Fruit fly (Drosophila melanogaster) whole organism, embryonic: Measurements from ENCODE around the gene CG11891.

Experiments
- Atf6 ChIP-seq: fragments of 200-800 bp; sonication (Bioruptor generic); IDR thresholded peaks from 2 replicates; pipeline ENCODE4 v1.3.6; 2022; ENCODE audit warnings: missing biosample characterization, missing genetic modification characterization
- CG10267 ChIP-seq: fragments of 200-800 bp; sonication (Bioruptor generic); optimal IDR thresholded peaks from 2 replicates; lab custom pipeline; 2018; ENCODE audit warnings: missing biosample characterization, mild to moderate bottlenecking, missing genetic modification characterization, moderate library complexity
- CG11093 ChIP-seq: fragments of 200-800 bp; sonication (Bioruptor generic); IDR thresholded peaks from 3 replicates; pipeline ENCODE4 v1.3.6; 2022; ENCODE audit warnings: missing biosample characterization, missing genetic modification characterization
- CG15514 ChIP-seq: fragments of 200-800 bp; sonication (Bioruptor generic); optimal IDR thresholded peaks from 3 replicates; lab custom pipeline; 2017; ENCODE audit warnings: missing biosample characterization, missing genetic modification characterization, mild to moderate bottlenecking, moderate library complexity, missing genetic modification reagents
- CG1602 ChIP-seq: fragments of 200-800 bp; sonication (Bioruptor generic); optimal IDR thresholded peaks from 3 replicates; lab custom pipeline; 2016; ENCODE audit warnings: missing biosample characterization, missing genetic modification characterization
- CG17802 ChIP-seq: fragments of 200-800 bp; sonication (Bioruptor generic); optimal IDR thresholded peaks from 2 replicates; lab custom pipeline; 2018; ENCODE audit warnings: missing biosample characterization, mild to moderate bottlenecking, missing genetic modification characterization, moderate library complexity
- CG18011 ChIP-seq: fragments of 200-800 bp; sonication (Bioruptor generic); optimal IDR thresholded peaks from 2 replicates; lab custom pipeline; 2017; ENCODE audit warnings: missing biosample characterization, missing genetic modification characterization, mild to moderate bottlenecking, moderate library complexity, missing genotype
- CG18262 ChIP-seq: fragments of 200-800 bp; optimal IDR thresholded peaks from 3 replicates; lab custom pipeline; 2019; ENCODE audit warnings: missing biosample characterization, mild to moderate bottlenecking, missing genetic modification characterization, moderate library complexity
- CG1832 ChIP-seq: fragments of 200-800 bp; sonication (Bioruptor generic); optimal IDR thresholded peaks from 2 replicates; lab custom pipeline; 2017; ENCODE audit warnings: missing biosample characterization, mild to moderate bottlenecking, missing genetic modification characterization, inconsistent platforms
- CG2199 ChIP-seq: fragments of 200-800 bp; sonication (Bioruptor generic); IDR thresholded peaks from 3 replicates; pipeline ENCODE4 v1.3.6; 2022; ENCODE audit warnings: missing biosample characterization, missing genetic modification characterization
- CG2712 ChIP-seq: fragments of 200-800 bp; optimal IDR thresholded peaks from 3 replicates; lab custom pipeline; 2019; ENCODE audit warnings: missing biosample characterization, mild to moderate bottlenecking, missing genetic modification characterization, moderate library complexity
- CG31224 ChIP-seq: fragments of 200-800 bp; sonication (Bioruptor generic); IDR thresholded peaks from 2 replicates; pipeline ENCODE4 v1.3.6; 2022; ENCODE audit warnings: missing biosample characterization, missing genetic modification characterization
- CG32532 ChIP-seq: fragments of 200-800 bp; sonication (Bioruptor generic); IDR thresholded peaks from 2 replicates; pipeline ENCODE4 v1.3.6; 2022; ENCODE audit warnings: missing biosample characterization, missing genetic modification characterization
- CG34422 ChIP-seq: fragments of 200-800 bp; sonication (Bioruptor generic); IDR thresholded peaks from 3 replicates; pipeline ENCODE4 v1.3.6; 2022; ENCODE audit warnings: missing biosample characterization, missing genetic modification characterization
- CG4282 ChIP-seq: fragments of 200-800 bp; sonication (Bioruptor generic); optimal IDR thresholded peaks from 2 replicates; lab custom pipeline; 2016; ENCODE audit warnings: missing biosample characterization, missing genetic modification characterization
- CG4707 ChIP-seq: fragments of 200-800 bp; sonication (Bioruptor generic); optimal IDR thresholded peaks from 2 replicates; lab custom pipeline; 2018; ENCODE audit warnings: missing biosample characterization, mild to moderate bottlenecking, missing genetic modification characterization, moderate library complexity
- CG6175 ChIP-seq: fragments of 200-800 bp; sonication (Bioruptor generic); IDR thresholded peaks from 3 replicates; pipeline ENCODE4 v1.3.6; 2022; ENCODE audit warnings: missing biosample characterization, missing genetic modification characterization
- CG7987 ChIP-seq: fragments of 200-800 bp; sonication (Bioruptor generic); optimal IDR thresholded peaks from 2 replicates; lab custom pipeline; 2018; ENCODE audit warnings: missing biosample characterization, mild to moderate bottlenecking, missing genetic modification characterization, moderate library complexity
- CG8388 ChIP-seq: fragments of 200-800 bp; sonication (Bioruptor generic); optimal IDR thresholded peaks from 2 replicates; lab custom pipeline; 2019; ENCODE audit warnings: missing biosample characterization, mild to moderate bottlenecking, missing genetic modification characterization, moderate library complexity
- CoRest ChIP-seq: fragments of 200-800 bp; sonication (Bioruptor generic); optimal IDR thresholded peaks from 3 replicates; lab custom pipeline; 2018; ENCODE audit warnings: missing biosample characterization, mild to moderate bottlenecking, missing genetic modification characterization, moderate library complexity
- ERR ChIP-seq: fragments of 200-800 bp; sonication (Bioruptor generic); optimal IDR thresholded peaks from 2 replicates; lab custom pipeline; 2016; ENCODE audit warnings: missing biosample characterization, missing genetic modification characterization
- GATAe ChIP-seq: fragments of 200-800 bp; sonication (Bioruptor generic); conservative IDR thresholded peaks from 2 replicates; pipeline ENCODE4 v1.3.6; 2022; ENCODE audit warnings: missing biosample characterization, missing genetic modification characterization
- HHEX ChIP-seq: fragments of 200-800 bp; sonication (Bioruptor generic); optimal IDR thresholded peaks from 3 replicates; lab custom pipeline; 2017; ENCODE audit warnings: missing biosample characterization, mild to moderate bottlenecking, missing genetic modification characterization, missing genetic modification reagents
- Jarid2 ChIP-seq: fragments of 200-800 bp; sonication (Bioruptor generic); optimal IDR thresholded peaks from 3 replicates; lab custom pipeline; 2017; ENCODE audit warnings: mild to moderate bottlenecking, missing biosample characterization, missing genetic modification reagents, missing genetic modification characterization
- Lhr ChIP-seq: fragments of 200-800 bp; sonication (Bioruptor generic); optimal IDR thresholded peaks from 3 replicates; lab custom pipeline; 2017; ENCODE audit warnings: mild to moderate bottlenecking, missing biosample characterization, missing genetic modification reagents, missing genetic modification characterization
- MTF-1 ChIP-seq: fragments of 200-800 bp; sonication (Bioruptor generic); optimal IDR thresholded peaks from 2 replicates; lab custom pipeline; 2018; ENCODE audit warnings: missing biosample characterization, mild to moderate bottlenecking, missing genetic modification characterization, borderline replicate concordance
- NFAT ChIP-seq: fragments of 200-800 bp; sonication (Bioruptor generic); IDR thresholded peaks from 2 replicates; pipeline ENCODE4 v1.3.6; 2022; ENCODE audit warnings: missing biosample characterization, missing genetic modification characterization
- ac ChIP-seq: fragments of 200-800 bp; sonication (Bioruptor generic); optimal IDR thresholded peaks from 3 replicates; lab custom pipeline; 2017; ENCODE audit warnings: missing biosample characterization, mild to moderate bottlenecking, missing genetic modification characterization
- bowl ChIP-seq: fragments of 200-800 bp; sonication (Bioruptor generic); IDR thresholded peaks from 2 replicates; pipeline ENCODE4 v1.3.6; 2022; ENCODE audit warnings: missing biosample characterization, missing genetic modification characterization
- ci ChIP-seq: fragments of 200-800 bp; sonication (Bioruptor generic); IDR thresholded peaks from 3 replicates; pipeline ENCODE4 v1.3.6; 2022; ENCODE audit warnings: missing biosample characterization, missing genetic modification characterization
- crc ChIP-seq: fragments of 200-800 bp; sonication (Bioruptor generic); optimal IDR thresholded peaks from 2 replicates; lab custom pipeline; 2016; ENCODE audit warnings: missing biosample characterization, missing genetic modification characterization
- ftz-f1 ChIP-seq: fragments of 200-800 bp; sonication (Bioruptor generic); optimal IDR thresholded peaks from 2 replicates; lab custom pipeline; 2016; ENCODE audit warnings: missing biosample characterization, missing genetic modification characterization
- gcm2 ChIP-seq: fragments of 200-800 bp; sonication (Bioruptor generic); optimal IDR thresholded peaks from 2 replicates; lab custom pipeline; 2016; ENCODE audit warnings: missing biosample characterization, missing genetic modification characterization
- grn ChIP-seq: fragments of 200-800 bp; sonication (Bioruptor generic); optimal IDR thresholded peaks from 3 replicates; lab custom pipeline; 2017; ENCODE audit warnings: missing biosample characterization, missing genetic modification characterization
- gro ChIP-seq: fragments of 200-800 bp; sonication (Bioruptor generic); optimal IDR thresholded peaks from 2 replicates; lab custom pipeline; 2016; ENCODE audit warnings: missing biosample characterization, missing genetic modification characterization
- gt ChIP-seq: fragments of 200-800 bp; sonication (Bioruptor generic); IDR thresholded peaks from 2 replicates; pipeline ENCODE4 v1.3.6; 2022; ENCODE audit warnings: missing biosample characterization, missing genetic modification characterization
- inv ChIP-seq: fragments of 200-800 bp; sonication (Bioruptor generic); IDR thresholded peaks from 2 replicates; pipeline ENCODE4 v1.3.6; 2022; ENCODE audit warnings: missing biosample characterization, missing genetic modification characterization; ENCODE audit not compliant: partially characterized antibody
- kah ChIP-seq: fragments of 200-800 bp; sonication (Bioruptor generic); optimal IDR thresholded peaks from 2 replicates; lab custom pipeline; 2018; ENCODE audit warnings: missing biosample characterization, mild to moderate bottlenecking, missing genetic modification characterization
- kay ChIP-seq: fragments of 200-800 bp; sonication (Bioruptor generic); optimal IDR thresholded peaks from 2 replicates; lab custom pipeline; 2016; ENCODE audit warnings: missing biosample characterization, missing genetic modification characterization
- kni ChIP-seq: fragments of 200-800 bp; sonication (Bioruptor generic); optimal IDR thresholded peaks from 3 replicates; lab custom pipeline; 2017; ENCODE audit warnings: mild to moderate bottlenecking, missing biosample characterization, missing genetic modification reagents, missing genetic modification characterization
- knrl ChIP-seq: fragments of 200-800 bp; sonication (Bioruptor generic); IDR thresholded peaks from 3 replicates; pipeline ENCODE4 v1.3.6; 2022; ENCODE audit warnings: missing biosample characterization, missing genetic modification characterization; ENCODE audit not compliant: partially characterized antibody
- lbe ChIP-seq: fragments of 200-800 bp; sonication (Bioruptor generic); optimal IDR thresholded peaks from 2 replicates; lab custom pipeline; 2016; ENCODE audit warnings: missing biosample characterization, mild to moderate bottlenecking, missing genetic modification characterization
- lmd ChIP-seq: fragments of 200-800 bp; sonication (Bioruptor generic); IDR thresholded peaks from 2 replicates; pipeline ENCODE4 v1.3.6; 2022; ENCODE audit warnings: missing biosample characterization, missing genetic modification characterization
- nmo ChIP-seq: fragments of 200-800 bp; sonication (Bioruptor generic); optimal IDR thresholded peaks from 2 replicates; lab custom pipeline; 2018; ENCODE audit warnings: missing biosample characterization, mild to moderate bottlenecking, missing genetic modification characterization, moderate library complexity
- psq ChIP-seq: fragments of 200-800 bp; sonication (Bioruptor generic); optimal IDR thresholded peaks from 2 replicates; lab custom pipeline; 2017; ENCODE audit warnings: missing biosample characterization, missing genetic modification characterization
- sc ChIP-seq, 3 experiments: fragments of >200 bp in 2 of 3; fragments of 200-800 bp in 1 of 3; sonication (Bioruptor generic) in 1 of 3; optimal IDR thresholded peaks; 2 replicates in 2 of 3; 3 replicates in 1 of 3; lab custom pipeline; 2017; ENCODE audit warnings: mild to moderate bottlenecking in 1 of 3, missing biosample characterization in 1 of 3, missing genetic modification characterization in 1 of 3, missing genetic modification reagents in 1 of 3
- slou ChIP-seq: fragments of 200-800 bp; sonication (Bioruptor generic); optimal IDR thresholded peaks from 3 replicates; lab custom pipeline; 2016; ENCODE audit warnings: missing biosample characterization, missing genetic modification characterization
- tup ChIP-seq: fragments of 200-800 bp; sonication (Bioruptor generic); optimal IDR thresholded peaks from 2 replicates; lab custom pipeline; 2016; ENCODE audit warnings: missing biosample characterization, mild to moderate bottlenecking, missing genetic modification characterization, moderate library complexity
- wdn ChIP-seq: fragments of 200-800 bp; sonication (Bioruptor generic); IDR thresholded peaks from 2 replicates; pipeline ENCODE4 v1.3.6; 2022; ENCODE audit warnings: missing biosample characterization, missing genetic modification characterization

CG11891 gene

dm6 chr3R:25247379-25247869 lies 22.6 kb upstream of the CG11891 start, which contains the start of the genes RpS27 and Nup37 (continued):
- TF ChIP-seq CG34422 (GFP tag; lab: Robert Waterston, UW) (peak; percentile 97), CG10267 (tag; lab: Kevin White, UChicago) (peak; percentile 99), ERR (GFP tag; lab: Kevin White, UChicago) (peak; percentile 90), CG11093 (GFP tag; lab: Robert Waterston, UW) (peak; percentile 85), Atf6 (peak; percentile 93), ac (GFP tag; lab: Kevin White, UChicago) (peak; percentile 99), CG2712 (peak; percentile 94), wdn (peak; percentile 94), CG6175 (GFP tag; lab: Robert Waterston, UW) (peak; percentile 98), CG7987 (GFP tag; lab: Kevin White, UChicago) (peak; percentile 100), CG4282 (peak; percentile 97), gcm2 (GFP tag; lab: Kevin White, UChicago) (peak; percentile 98), CG17802 (tag; lab: Kevin White, UChicago) (peak; percentile 94), CG18262 (tag; lab: Kevin White, UChicago) (peak; percentile 91), MTF-1 (GFP tag; lab: Kevin White, UChicago) (peak; percentile 99), GATAe (GFP tag; lab: Robert Waterston, UW) (peak; percentile 87), slou (peak; percentile 97), tup (GFP tag; lab: Kevin White, UChicago) (peak; percentile 93), ftz-f1 (GFP tag; lab: Kevin White, UChicago) (peak; percentile 90), CG15514 (GFP tag; lab: Kevin White, UChicago) (peak; percentile 96), CG2199 (GFP tag; lab: Robert Waterston, UW) (peak; percentile 96), Lhr (peak; percentile 97), crc (GFP tag; lab: Kevin White, UChicago) (peak; percentile 97), knrl (GFP tag; lab: Robert Waterston, UW) (0 out of 3 replicates have a peak, but pooled peaks have one; percentile 44), grn (GFP tag; lab: Kevin White, UChicago) (peak; percentile 96), NFAT (GFP tag; lab: Robert Waterston, UW) (peak; percentile 99), CG31224 (GFP tag; lab: Robert Waterston, UW) (peak; percentile 93), CG1602 (GFP tag; lab: Kevin White, UChicago) (peak; percentile 95), sc (optimal IDR thresholded peaks at IDR 0.05; lab: Kevin White, UChicago) (no peak), sc (GFP tag; optimal IDR thresholded peaks at IDR 0.05; lab: Kevin White, UChicago) (peak; percentile 97), ci (GFP tag; lab: Robert Waterston, UW) (peak; percentile 99), inv (GFP tag; lab: Robert Waterston, UW) (no peak), CG8388 (GFP tag; lab: Kevin White, UChicago) (peak; percentile 89), CoRest (peak; percentile 95), psq (peak; percentile 94), CG4707 (GFP tag; lab: Kevin White, UChicago) (peak; percentile 97), gro (GFP tag; lab: Kevin White, UChicago) (peak; percentile 97), nmo (GFP tag; lab: Kevin White, UChicago) (peak; percentile 97), lmd (GFP tag; lab: Robert Waterston, UW) (peak; percentile 95), CG32532 (GFP tag; lab: Robert Waterston, UW) (peak; percentile 98), CG18011 (GFP tag; lab: Kevin White, UChicago) (peak; percentile 92), kni (GFP tag; lab: Kevin White, UChicago) (peak; percentile 100), gt (GFP tag; lab: Robert Waterston, UW) (peak; percentile 96), lbe (GFP tag; lab: Kevin White, UChicago) (peak; percentile 91), Jarid2 (peak; percentile 94), bowl (peak; percentile 88), kay (GFP tag; lab: Kevin White, UChicago) (peak; percentile 93), HHEX (peak; percentile 99), kah (GFP tag; lab: Kevin White, UChicago) (peak; percentile 94), CG1832 (GFP tag; lab: Kevin White, UChicago) (no peak)
